Fruit fly (Drosophila melanogaster) whole organism, embryonic: ENCODE measurements around the gene CG11436.

Source experiments
- Awh ChIP-seq: fragments of 200-800 bp; sonication (Bioruptor generic); IDR thresholded peaks from 2 replicates; pipeline ENCODE4, ENCODE4 v1.3.6; 2022; ENCODE audit warnings: missing biosample characterization, missing genetic modification characterization
- Bgb ChIP-seq: fragments of 200-800 bp; sonication (Bioruptor generic); IDR thresholded peaks from 2 replicates; pipeline ENCODE4 v1.3.6; 2022; ENCODE audit warnings: missing biosample characterization, missing genetic modification characterization; ENCODE audit not compliant: partially characterized antibody
- CG10209 ChIP-seq: fragments of 200-800 bp; sonication (Bioruptor generic); optimal IDR thresholded peaks from 3 replicates; lab custom pipeline; 2017; ENCODE audit warnings: missing biosample characterization, mild to moderate bottlenecking, missing genetic modification characterization, missing genetic modification reagents
- CG11504 ChIP-seq: fragments of 200-800 bp; sonication (Bioruptor generic); optimal IDR thresholded peaks from 3 replicates; lab custom pipeline; 2019; ENCODE audit warnings: missing biosample characterization, mild to moderate bottlenecking, missing genetic modification characterization, moderate library complexity
- CG12942 ChIP-seq: fragments of 200-800 bp; sonication (Bioruptor generic); optimal IDR thresholded peaks from 3 replicates; lab custom pipeline; 2016; ENCODE audit warnings: missing biosample characterization, missing genetic modification characterization
- CG17328 ChIP-seq: fragments of 200-800 bp; sonication (Bioruptor generic); IDR thresholded peaks from 2 replicates; pipeline ENCODE4 v1.3.6; 2022; ENCODE audit warnings: missing biosample characterization, missing genetic modification characterization
- CG17912 ChIP-seq: fragments of 200-800 bp; sonication (Bioruptor generic); optimal IDR thresholded peaks from 2 replicates; lab custom pipeline; 2018; ENCODE audit warnings: missing biosample characterization, mild to moderate bottlenecking, missing genetic modification characterization
- CG18476 ChIP-seq: fragments of 200-800 bp; sonication (Bioruptor generic); optimal IDR thresholded peaks from 2 replicates; lab custom pipeline; 2016; ENCODE audit warnings: missing biosample characterization, mild to moderate bottlenecking, missing genetic modification characterization
- CG2712 ChIP-seq: fragments of 200-800 bp; optimal IDR thresholded peaks from 3 replicates; lab custom pipeline; 2019; ENCODE audit warnings: missing biosample characterization, mild to moderate bottlenecking, missing genetic modification characterization, moderate library complexity
- CG7839 ChIP-seq: fragments of 200-800 bp; sonication (Bioruptor generic); optimal IDR thresholded peaks from 3 replicates; lab custom pipeline; 2018; ENCODE audit warnings: missing biosample characterization, mild to moderate bottlenecking, missing genetic modification characterization, moderate library complexity
- CG8765 ChIP-seq: fragments of 200-800 bp; sonication (Bioruptor generic); IDR thresholded peaks from 2 replicates; pipeline ENCODE4 v1.3.6; 2022; ENCODE audit warnings: missing biosample characterization, missing genetic modification characterization
- CG9727 ChIP-seq: fragments of 200-800 bp; sonication (Bioruptor generic); optimal IDR thresholded peaks from 3 replicates; lab custom pipeline; 2017; ENCODE audit warnings: missing biosample characterization, mild to moderate bottlenecking, missing genetic modification characterization
- CG9876 ChIP-seq: fragments of 200-800 bp; sonication (Bioruptor generic); optimal IDR thresholded peaks from 2 replicates; lab custom pipeline; 2016; ENCODE audit warnings: missing biosample characterization, missing genetic modification characterization
- E2f2 ChIP-seq: fragments of 200-800 bp; sonication (Bioruptor generic); IDR thresholded peaks from 2 replicates; pipeline ENCODE4 v1.3.6; 2022; ENCODE audit warnings: missing biosample characterization, missing genetic modification characterization
- Fer2 ChIP-seq: fragments of 200-800 bp; sonication (Bioruptor generic); optimal IDR thresholded peaks from 2 replicates; lab custom pipeline; 2018; ENCODE audit warnings: missing biosample characterization, mild to moderate bottlenecking, missing genetic modification characterization, moderate library complexity
- Hand ChIP-seq: fragments of 200-800 bp; sonication (Bioruptor generic); optimal IDR thresholded peaks from 2 replicates; lab custom pipeline; 2017; ENCODE audit warnings: mild to moderate bottlenecking, missing biosample characterization, missing genetic modification reagents, missing genetic modification characterization
- HmgD ChIP-seq: fragments of 200-800 bp; sonication (Bioruptor generic); optimal IDR thresholded peaks from 3 replicates; lab custom pipeline; 2016; ENCODE audit warnings: missing biosample characterization, missing genetic modification characterization
- Hr51 ChIP-seq, 2 experiments: fragments of 200-800 bp; sonication (Bioruptor generic); optimal IDR thresholded peaks; 2 replicates in 1 of 2; 3 replicates in 1 of 2; lab custom pipeline; 2016 to 2018; ENCODE audit warnings: missing biosample characterization in 2 of 2, missing genetic modification characterization in 2 of 2, mild to moderate bottlenecking in 1 of 2, moderate library complexity in 1 of 2
- Hsf ChIP-seq: fragments of 200-800 bp; sonication (Bioruptor generic); optimal IDR thresholded peaks from 3 replicates; lab custom pipeline; 2016; ENCODE audit warnings: missing biosample characterization, missing genetic modification characterization
- Med ChIP-seq: fragments of 200-800 bp; sonication (Bioruptor generic); peaks from one replicate; lab custom pipeline; 2016; ENCODE audit warnings: missing biosample characterization, missing genetic modification characterization, mild to moderate bottlenecking, inconsistent platforms, moderate library complexity
- Nf-YB ChIP-seq: fragments of 200-800 bp; sonication (Bioruptor generic); optimal IDR thresholded peaks from 3 replicates; lab custom pipeline; 2019; ENCODE audit warnings: missing biosample characterization, mild to moderate bottlenecking, missing genetic modification characterization, moderate library complexity
- Pdp1 ChIP-seq, 2 experiments: fragments of 200-800 bp; sonication (Bioruptor generic); optimal IDR thresholded peaks; 3 replicates each; lab custom pipeline; 2016; ENCODE audit warnings: missing biosample characterization in 2 of 2, missing genetic modification characterization in 2 of 2, mild to moderate bottlenecking in 1 of 2, moderate library complexity in 1 of 2
- Sox102F ChIP-seq: fragments of 200-800 bp; sonication (Bioruptor generic); optimal IDR thresholded peaks from 2 replicates; lab custom pipeline; 2018; ENCODE audit warnings: missing biosample characterization, mild to moderate bottlenecking, missing genetic modification characterization, moderate library complexity
- bcd ChIP-seq: fragments of 200-800 bp; sonication (Bioruptor generic); optimal IDR thresholded peaks from 2 replicates; lab custom pipeline; 2017; ENCODE audit warnings: missing biosample characterization, mild to moderate bottlenecking, missing genetic modification characterization
- ci ChIP-seq: fragments of 200-800 bp; sonication (Bioruptor generic); IDR thresholded peaks from 3 replicates; pipeline ENCODE4 v1.3.6; 2022; ENCODE audit warnings: missing biosample characterization, missing genetic modification characterization
- exex ChIP-seq: fragments of 200-800 bp; sonication (Bioruptor generic); optimal IDR thresholded peaks from 4 replicates; lab custom pipeline; 2018; ENCODE audit warnings: missing biosample characterization, mild to moderate bottlenecking, missing genetic modification characterization, moderate library complexity
- fd3F ChIP-seq: fragments of 200-800 bp; sonication (Bioruptor generic); optimal IDR thresholded peaks from 2 replicates; lab custom pipeline; 2018; ENCODE audit warnings: missing biosample characterization, mild to moderate bottlenecking, missing genetic modification characterization, moderate library complexity
- gcm ChIP-seq: fragments of 200-800 bp; sonication (Bioruptor generic); optimal IDR thresholded peaks from 2 replicates; lab custom pipeline; 2019; ENCODE audit warnings: missing biosample characterization, mild to moderate bottlenecking, missing genetic modification characterization, moderate library complexity
- gem ChIP-seq: fragments of 200-800 bp; sonication (Bioruptor generic); optimal IDR thresholded peaks from 2 replicates; lab custom pipeline; 2019; ENCODE audit warnings: missing biosample characterization, mild to moderate bottlenecking, missing genetic modification characterization, moderate library complexity
- grau ChIP-seq: fragments of 200-800 bp; optimal IDR thresholded peaks from 3 replicates; lab custom pipeline; 2019; ENCODE audit warnings: missing biosample characterization, mild to moderate bottlenecking, missing genetic modification characterization, moderate library complexity
- grn ChIP-seq: fragments of 200-800 bp; sonication (Bioruptor generic); optimal IDR thresholded peaks from 3 replicates; lab custom pipeline; 2017; ENCODE audit warnings: missing biosample characterization, missing genetic modification characterization
- ind ChIP-seq: fragments of 200-800 bp; sonication (Bioruptor generic); optimal IDR thresholded peaks from 3 replicates; lab custom pipeline; 2016; ENCODE audit warnings: missing biosample characterization, missing genetic modification characterization
- lab ChIP-seq: fragments of 200-800 bp; sonication (Bioruptor generic); optimal IDR thresholded peaks from 3 replicates; lab custom pipeline; 2017; ENCODE audit warnings: missing biosample characterization, missing genetic modification characterization, mild to moderate bottlenecking, moderate library complexity, missing genetic modification reagents
- nmo ChIP-seq: fragments of 200-800 bp; sonication (Bioruptor generic); optimal IDR thresholded peaks from 2 replicates; lab custom pipeline; 2018; ENCODE audit warnings: missing biosample characterization, mild to moderate bottlenecking, missing genetic modification characterization, moderate library complexity
- org-1 ChIP-seq: fragments of 200-800 bp; sonication (Bioruptor generic); optimal IDR thresholded peaks from 2 replicates; lab custom pipeline; 2017; ENCODE audit warnings: missing biosample characterization, missing genetic modification characterization
- peb ChIP-seq: fragments of 200-800 bp; sonication (Bioruptor generic); IDR thresholded peaks from 2 replicates; pipeline ENCODE4 v1.3.6; 2022; ENCODE audit warnings: missing biosample characterization, missing genetic modification characterization
- phol ChIP-seq: fragments of 200-800 bp; sonication (Bioruptor generic); optimal IDR thresholded peaks from 3 replicates; lab custom pipeline; 2018; ENCODE audit warnings: missing biosample characterization, mild to moderate bottlenecking, missing genetic modification characterization, moderate library complexity
- prd ChIP-seq, 3 experiments: fragments of >200 bp in 2 of 3; fragments of 200-800 bp in 1 of 3; sonication (Bioruptor generic) in 1 of 3; optimal IDR thresholded peaks in 2 of 3; IDR thresholded peaks in 1 of 3; 2 replicates in 2 of 3; 3 replicates in 1 of 3; pipeline versions ENCODE4 v1.3.6 to Lab custom; 2017 to 2022; ENCODE audit warnings: missing biosample characterization in 1 of 3, missing genetic modification characterization in 1 of 3
- pum ChIP-seq: fragments of 200-800 bp; sonication (Bioruptor generic); optimal IDR thresholded peaks from 2 replicates; lab custom pipeline; 2016; ENCODE audit warnings: missing biosample characterization, missing genetic modification characterization
- pzg ChIP-seq: fragments of 200-800 bp; sonication (Bioruptor generic); optimal IDR thresholded peaks from 3 replicates; lab custom pipeline; 2018; ENCODE audit warnings: missing biosample characterization, mild to moderate bottlenecking, missing genetic modification characterization, moderate library complexity
- row ChIP-seq: fragments of 200-800 bp; sonication (Bioruptor generic); IDR thresholded peaks from 3 replicates; pipeline ENCODE4 v1.3.6; 2022; ENCODE audit warnings: missing biosample characterization, missing genetic modification characterization
- sr ChIP-seq: fragments of 200-800 bp; sonication (Bioruptor generic); IDR thresholded peaks from 3 replicates; pipeline ENCODE4 v1.3.6; 2022; ENCODE audit warnings: missing biosample characterization, missing genetic modification characterization
- sug ChIP-seq: fragments of 200-800 bp; optimal IDR thresholded peaks from 2 replicates; lab custom pipeline; 2019; ENCODE audit warnings: missing biosample characterization, mild to moderate bottlenecking, missing genetic modification characterization, moderate library complexity
- wor ChIP-seq: fragments of 200-800 bp; sonication (Bioruptor generic); IDR thresholded peaks from 2 replicates; pipeline ENCODE4 v1.3.6; 2022; ENCODE audit warnings: missing biosample characterization, missing genetic modification characterization

The CG11436 gene

dm6 chrX:4589951-4590771, 38.5 kb upstream of the CG11436 start (continued):
- TF ChIP-seq pzg (peak; percentile 5), pum (GFP tag; lab: Kevin White, UChicago) (peak; percentile 30), CG8765 (peak; percentile 91), CG17912 (GFP tag; lab: Kevin White, UChicago) (no peak), CG17328 (peak; percentile 97), Hand (peak; percentile 42), ind (GFP tag; lab: Kevin White, UChicago) (peak; percentile 79), Bgb (GFP tag; lab: Robert Waterston, UW) (no peak), grau (tag; lab: Kevin White, UChicago) (peak; percentile 74), Awh (GFP tag; lab: Robert Waterston, UW) (peak; percentile 93), CG18476 (GFP tag; lab: Kevin White, UChicago) (no peak), Hsf (peak; percentile 50), bcd (GFP tag; lab: Kevin White, UChicago) (peak; percentile 84), CG9727 (peak; percentile 84)
- TF ChIP-seq, all 482 proteins: peak for 355

dm6 chrX:4588981-4589380, 37.3 kb upstream of the CG11436 start:
- peak in 1 of 2 experiments; percentile 42 for TF ChIP-seq Pdp1 (GFP tag; optimal IDR thresholded peaks at IDR 0.05; lab: Kevin White, UChicago)
- no peak for TF ChIP-seq CG12942 (GFP tag; lab: Kevin White, UChicago)
- TF ChIP-seq HmgD (GFP tag; lab: Kevin White, UChicago) = no peak
- peak; percentile 83 for TF ChIP-seq gcm (GFP tag; lab: Kevin White, UChicago)
- peak; percentile 71 for TF ChIP-seq Nf-YB (GFP tag; lab: Kevin White, UChicago)

- TF ChIP-seq E2f2 (no peak), exex (tag; lab: Kevin White, UChicago) (peak; percentile 2), org-1 (GFP tag; lab: Kevin White, UChicago) (no peak), fd3F (GFP tag; lab: Kevin White, UChicago) (no peak), grn (GFP tag; lab: Kevin White, UChicago) (peak; percentile 57), wor (GFP tag; lab: Robert Waterston, UW) (no peak), CG9876 (GFP tag; lab: Kevin White, UChicago) (no peak), sug (tag; lab: Kevin White, UChicago) (peak; percentile 16), lab (GFP tag; lab: Kevin White, UChicago) (peak; percentile 62), Med (GFP tag; lab: Kevin White, UChicago) (peak; percentile 48)
Observed at dm6 chrX:4587584-4587983, 35.9 kb upstream of the CG11436 start.

dm6 chrX:4582422-4582821, 30.7 kb upstream of the CG11436 start:
- 0 out of 3 replicates have a peak, but pooled peaks have one; percentile 24 for TF ChIP-seq ci
- TF ChIP-seq Sox102F (GFP tag; lab: Kevin White, UChicago) = peak; percentile 39
- TF ChIP-seq Hr51 (GFP tag; optimal IDR thresholded peaks at IDR 0.05; lab: Kevin White, UChicago) = peak in 1 of 2 experiments; percentile 13
- TF ChIP-seq row (GFP tag; lab: Robert Waterston, UW) = 0 out of 3 replicates have a peak, but pooled peaks have one; percentile 21
- no peak for TF ChIP-seq peb
- TF ChIP-seq gem (tag; lab: Kevin White, UChicago) = peak; percentile 35
- TF ChIP-seq CG11504 (tag; lab: Kevin White, UChicago) = peak; percentile 36
- no peak for TF ChIP-seq CG10209 (GFP tag; lab: Kevin White, UChicago)
- no peak for TF ChIP-seq sr (GFP tag; lab: Robert Waterston, UW)
- TF ChIP-seq nmo (GFP tag; lab: Kevin White, UChicago) = peak; percentile 18
- peak; percentile 10 for TF ChIP-seq CG7839 (tag; lab: Kevin White, UChicago)
- no peak for TF ChIP-seq prd (optimal IDR thresholded peaks at IDR 0.05; lab: Kevin White, UChicago)
- TF ChIP-seq prd (GFP tag; IDR thresholded peaks at IDR 0.05; lab: Robert Waterston, UW) = 0 out of 3 replicates have a peak, but pooled peaks have one; percentile 15
- TF ChIP-seq Fer2 (tag; lab: Kevin White, UChicago) = no peak
- TF ChIP-seq phol (tag; lab: Kevin White, UChicago) = peak; percentile 8
- TF ChIP-seq CG2712 (tag; lab: Kevin White, UChicago) = peak; percentile 14
